Fruit fly (Drosophila melanogaster): ENCODE measurements around the gene CG5854.

The CG5854 gene

DNA sequence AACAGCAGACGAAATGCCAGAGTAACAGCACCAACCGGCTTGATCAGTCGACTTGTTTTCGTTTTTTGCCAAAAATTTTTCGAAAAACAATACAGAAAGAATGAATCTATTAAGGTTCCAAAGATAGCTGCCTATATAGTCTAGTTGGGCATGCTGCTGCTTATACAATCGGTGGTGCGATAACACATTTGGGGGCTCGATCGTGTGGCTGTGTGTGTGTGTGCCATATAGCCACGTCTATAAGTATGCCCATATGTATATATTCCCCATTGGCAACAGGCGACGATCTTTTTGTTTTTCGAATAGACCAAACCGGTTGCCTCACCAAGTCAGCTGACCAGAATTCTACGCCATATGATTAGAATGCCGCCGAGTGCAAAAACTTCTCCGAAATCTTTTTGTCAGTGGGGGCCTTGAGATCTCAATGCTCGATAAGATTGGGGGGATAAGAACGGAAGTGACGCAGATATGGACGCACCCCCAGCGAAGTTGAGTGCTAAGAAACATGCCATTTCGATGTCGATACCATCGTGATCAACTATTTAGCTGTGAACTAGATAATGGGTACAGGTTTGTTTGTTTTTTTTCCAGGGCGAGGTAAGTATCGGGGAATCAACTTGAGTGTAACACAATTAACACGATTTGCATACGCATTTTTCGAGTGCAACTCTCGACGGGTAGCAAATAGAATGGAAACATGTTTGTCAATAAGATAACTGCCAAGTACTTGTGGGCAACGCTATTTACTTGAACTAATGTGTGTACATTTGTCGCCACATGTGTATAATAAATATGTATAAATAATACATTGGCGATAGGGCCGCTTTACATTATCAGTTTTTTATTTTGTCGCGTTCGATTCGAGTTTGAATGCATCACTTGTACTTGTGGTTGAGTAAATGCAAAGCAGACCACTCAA, 6.5 kb downstream of the CG5854 start (continued):
- TF ChIP-seq CG4424 (GFP tag; optimal IDR thresholded peaks at IDR 0.05) (peak; percentile 74), CG34422 (GFP tag; IDR thresholded peaks at IDR 0.05) (no peak), wdn (GFP tag; IDR thresholded peaks at IDR 0.05) (no peak), odd (GFP tag; optimal IDR thresholded peaks at IDR 0.05) (peak; percentile 85), pita (GFP tag; optimal IDR thresholded peaks at IDR 0.05) (no peak), CG11696 (GFP tag; IDR thresholded peaks at IDR 0.05) (peak; percentile 70), CG4282 (GFP tag; optimal IDR thresholded peaks at IDR 0.05) (no peak), dmrt11E (tag; optimal IDR thresholded peaks at IDR 0.05) (peak; percentile 87), ftz-f1 (GFP tag; optimal IDR thresholded peaks at IDR 0.05) (peak; percentile 70), CG1832 (GFP tag; optimal IDR thresholded peaks at IDR 0.05) (no peak), CG17829 (tag; optimal IDR thresholded peaks at IDR 0.05) (peak; percentile 52), CG14014 (GFP tag; IDR thresholded peaks at IDR 0.05) (peak; percentile 91; the same call in 1 of the 2 replicates), Meics (GFP tag; optimal IDR thresholded peaks at IDR 0.05) (peak; percentile 78), CG6854 (GFP tag; optimal IDR thresholded peaks at IDR 0.05) (peak; percentile 76), onecut (GFP tag; IDR thresholded peaks at IDR 0.05) (peak; percentile 84), ttk (GFP tag; IDR thresholded peaks at IDR 0.05) (no peak), CG9215 (GFP tag; IDR thresholded peaks at IDR 0.05) (no peak), CG17328 (GFP tag; IDR thresholded peaks at IDR 0.05) (peak; percentile 80), tll (GFP tag; optimal IDR thresholded peaks at IDR 0.05) (peak in 1 of 2 experiments; percentile 22), CG4617 (GFP tag; optimal IDR thresholded peaks at IDR 0.05; ENCODE audit: borderline replicate concordance) (peak; percentile 15), CG18764 (GFP tag; optimal IDR thresholded peaks at IDR 0.05) (peak; percentile 86), Bgb (GFP tag; IDR thresholded peaks at IDR 0.05; ENCODE audit: partially characterized antibody) (no peak), gce (GFP tag; IDR thresholded peaks at IDR 0.05) (peak; percentile 89), CG12942 (GFP tag; optimal IDR thresholded peaks at IDR 0.05) (peak; percentile 77), pfk (GFP tag; optimal IDR thresholded peaks at IDR 0.05) (peak; percentile 77), CG10366 (GFP tag; IDR thresholded peaks at IDR 0.05) (peak; percentile 62), CG1647 (GFP tag; optimal IDR thresholded peaks at IDR 0.05) (peak; percentile 78), CG11398 (GFP tag; optimal IDR thresholded peaks at IDR 0.05) (peak; percentile 68), CG15601 (tag; optimal IDR thresholded peaks at IDR 0.05) (peak; percentile 96), ab (GFP tag; optimal IDR thresholded peaks at IDR 0.05) (no peak), vnd (GFP tag; IDR thresholded peaks at IDR 0.05; ENCODE audit: partially characterized antibody) (no peak), CG13287 (GFP tag; IDR thresholded peaks at IDR 0.05; ENCODE audit: partially characterized antibody) (no peak), CG32767 (GFP tag; IDR thresholded peaks at IDR 0.05) (peak; percentile 71), CoRest (tag; optimal IDR thresholded peaks at IDR 0.05) (peak; percentile 74), ind (GFP tag; optimal IDR thresholded peaks at IDR 0.05) (no peak), CG2199 (GFP tag; IDR thresholded peaks at IDR 0.05) (no peak), amos (GFP tag; IDR thresholded peaks at IDR 0.05; ENCODE audit: partially characterized antibody) (no peak), prd (optimal IDR thresholded peaks at IDR 0.05) (no peak), prd (GFP tag; IDR thresholded peaks at IDR 0.05) (peak; percentile 33; the same call in 2 of the 3 replicates), mirr (GFP tag; optimal IDR thresholded peaks at IDR 0.05) (peak; percentile 91), CG3065 (GFP tag; optimal IDR thresholded peaks at IDR 0.05) (peak; percentile 47), Hr78 (GFP tag; optimal IDR thresholded peaks at IDR 0.05) (peak in 1 of 2 experiments; percentile 59), CG10654 (GFP tag; optimal IDR thresholded peaks at IDR 0.05) (peak; percentile 76), rib (GFP tag; IDR thresholded peaks at IDR 0.05) (peak; percentile 71), fu2 (GFP tag; optimal IDR thresholded peaks at IDR 0.05) (peak; percentile 4), ewg (GFP tag; optimal IDR thresholded peaks at IDR 0.05) (peak; percentile 73), grn (GFP tag; optimal IDR thresholded peaks at IDR 0.05) (peak; percentile 92), Camta (GFP tag; optimal IDR thresholded peaks at IDR 0.05) (peak; percentile 70), Dip2 (GFP tag; IDR thresholded peaks at IDR 0.05) (no peak)
